Worm (Caenorhabditis elegans): ENCODE measurements around the gene R08C7.12.

Gene R08C7.12

DNA sequence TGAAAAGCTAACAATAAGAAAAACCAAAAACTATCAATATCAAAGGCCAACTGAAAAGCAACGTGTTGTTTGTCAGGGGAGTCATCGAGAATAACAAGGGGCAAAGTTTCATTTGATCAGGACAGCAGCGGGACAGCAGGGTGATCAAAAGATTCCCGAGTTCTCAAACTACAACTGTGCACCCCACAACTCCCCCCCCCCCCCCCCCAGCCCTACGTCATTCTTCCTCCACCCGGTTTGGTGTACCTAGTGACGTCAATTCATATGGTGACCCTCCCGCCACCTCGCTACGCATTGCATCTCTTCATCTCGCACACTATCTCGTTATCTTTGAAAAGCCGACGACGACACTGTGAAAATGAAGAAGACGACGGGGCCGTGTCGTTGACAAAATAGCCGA lies 24.2 kb downstream of the R08C7.12 start:
- TF ChIP-seq elt-2 (tag; optimal IDR thresholded peaks at IDR 0.05) (peak; percentile 4), lsy-12 (tag; optimal IDR thresholded peaks at IDR 0.05) (peak; percentile 19), ama-1 (optimal IDR thresholded peaks at IDR 0.05) (peak; percentile 83), skn-1 (tag; optimal IDR thresholded peaks at IDR 0.05) (no peak), nhr-23 (tag; optimal IDR thresholded peaks at IDR 0.05) (peak; percentile 12), daf-12 (tag; optimal IDR thresholded peaks at IDR 0.05) (no peak), nhr-25 (tag; optimal IDR thresholded peaks at IDR 0.05) (peak; percentile 14)

ce11 chrIV:4475362-4476086 lies 26.0 kb downstream of the R08C7.12 start:
- TF ChIP-seq ztf-4 (tag; optimal IDR thresholded peaks at IDR 0.05), result peak; percentile 14
- peak; percentile 58 for TF ChIP-seq pha-4 (tag; optimal IDR thresholded peaks at IDR 0.05)
- no peak for TF ChIP-seq nhr-76 (tag; optimal IDR thresholded peaks at IDR 0.05)
- peak; percentile 40 for TF ChIP-seq pqm-1 (tag; optimal IDR thresholded peaks at IDR 0.05)
- no peak for TF ChIP-seq eor-1 (tag; optimal IDR thresholded peaks at IDR 0.05)
- peak; percentile 3 for TF ChIP-seq ama-1 (optimal IDR thresholded peaks at IDR 0.05)
- no peak for TF ChIP-seq mml-1 (tag; optimal IDR thresholded peaks at IDR 0.05)
- TF ChIP-seq nhr-11 (tag; optimal IDR thresholded peaks at IDR 0.05), result no peak
- peak; percentile 72 for TF ChIP-seq elt-2 (tag; optimal IDR thresholded peaks at IDR 0.05)
- no peak for TF ChIP-seq ceh-9 (tag; optimal IDR thresholded peaks at IDR 0.05)
- TF ChIP-seq sea-2 (GFP tag; optimal IDR thresholded peaks at IDR 0.05), result no peak
- no peak for TF ChIP-seq lin-39 (tag; optimal IDR thresholded peaks at IDR 0.05)

- peak; percentile 41 for TF ChIP-seq pqm-1 (tag; optimal IDR thresholded peaks at IDR 0.05)
- peak; percentile 64 for TF ChIP-seq nfya-1 (tag; optimal IDR thresholded peaks at IDR 0.05; ENCODE audit: insufficient read depth)
- no peak for TF ChIP-seq daf-12 (tag; optimal IDR thresholded peaks at IDR 0.05)
- no peak for TF ChIP-seq mml-1 (tag; optimal IDR thresholded peaks at IDR 0.05)
- peak; percentile 59 for TF ChIP-seq elt-2 (tag; optimal IDR thresholded peaks at IDR 0.05)
- TF ChIP-seq mdl-1 (tag; optimal IDR thresholded peaks at IDR 0.05), result peak; percentile 63
- TF ChIP-seq nhr-28 (tag; optimal IDR thresholded peaks at IDR 0.05), result no peak
- no peak for TF ChIP-seq nhr-237 (tag; optimal IDR thresholded peaks at IDR 0.05)
- TF ChIP-seq nhr-43 (tag; optimal IDR thresholded peaks at IDR 0.05; ENCODE audit: poor library complexity, severe bottlenecking), result no peak
- no peak for TF ChIP-seq R02D3.7 (tag; optimal IDR thresholded peaks at IDR 0.05)
- no peak for TF ChIP-seq fkh-2 (tag; optimal IDR thresholded peaks at IDR 0.05)
- TF ChIP-seq ceh-16 (tag; optimal IDR thresholded peaks at IDR 0.05), result no peak
- TF ChIP-seq fkh-10 (GFP tag; optimal IDR thresholded peaks at IDR 0.05), result no peak
- no peak for TF ChIP-seq egl-27 (tag; optimal IDR thresholded peaks at IDR 0.05)
- TF ChIP-seq ceh-9 (tag; optimal IDR thresholded peaks at IDR 0.05), result no peak
- no peak for TF ChIP-seq skn-1 (tag; optimal IDR thresholded peaks at IDR 0.05)
- TF ChIP-seq hmg-11 (tag; optimal IDR thresholded peaks at IDR 0.05), result no peak
- no peak for TF ChIP-seq nhr-23 (tag; optimal IDR thresholded peaks at IDR 0.05)
- TF ChIP-seq lin-39 (tag; optimal IDR thresholded peaks at IDR 0.05), result peak; percentile 71
- no peak for TF ChIP-seq nhr-67 (tag; optimal IDR thresholded peaks at IDR 0.05)
- TF ChIP-seq nhr-25 (tag; optimal IDR thresholded peaks at IDR 0.05), result peak; percentile 46
- TF ChIP-seq lsy-12 (tag; optimal IDR thresholded peaks at IDR 0.05), result peak; percentile 33
- no peak for TF ChIP-seq fos-1 (tag; optimal IDR thresholded peaks at IDR 0.05)
- no peak for TF ChIP-seq elt-1 (tag; optimal IDR thresholded peaks at IDR 0.05)
- no peak for TF ChIP-seq nhr-12 (tag; optimal IDR thresholded peaks at IDR 0.05)
- no peak for TF ChIP-seq elt-3 (tag; optimal IDR thresholded peaks at IDR 0.05)
- TF ChIP-seq ceh-28 (tag; optimal IDR thresholded peaks at IDR 0.05), result no peak
- TF ChIP-seq nhr-77 (tag; optimal IDR thresholded peaks at IDR 0.05), result no peak
- no peak for TF ChIP-seq tbx-2 (tag; optimal IDR thresholded peaks at IDR 0.05)
- TF ChIP-seq nhr-11 (tag; optimal IDR thresholded peaks at IDR 0.05), result no peak
- no peak for TF ChIP-seq unc-39 (tag; optimal IDR thresholded peaks at IDR 0.05)
- no peak for TF ChIP-seq ztf-11 (tag; optimal IDR thresholded peaks at IDR 0.05)
- TF ChIP-seq ceh-82 (tag; optimal IDR thresholded peaks at IDR 0.05), result no peak
- no peak for TF ChIP-seq jun-1 (tag; optimal IDR thresholded peaks at IDR 0.05)
- peak; percentile 54 for TF ChIP-seq pha-4 (tag; optimal IDR thresholded peaks at IDR 0.05)
- TF ChIP-seq eor-1 (tag; optimal IDR thresholded peaks at IDR 0.05), result no peak
- TF ChIP-seq snpc-4 (tag; optimal IDR thresholded peaks at IDR 0.05), result no peak
- TF ChIP-seq aly-2 (tag; optimal IDR thresholded peaks at IDR 0.05), result no peak
- no peak for TF ChIP-seq ZK546.5 (tag; optimal IDR thresholded peaks at IDR 0.05)
- TF ChIP-seq lin-15B (tag; optimal IDR thresholded peaks at IDR 0.05), result peak; percentile 13
- no peak for TF ChIP-seq unc-62 (GFP tag; optimal IDR thresholded peaks at IDR 0.05)
- TF ChIP-seq ama-1 (optimal IDR thresholded peaks at IDR 0.05), result peak; percentile 70
- TF ChIP-seq sea-2 (GFP tag; optimal IDR thresholded peaks at IDR 0.05), result no peak
- no peak for TF ChIP-seq nhr-76 (tag; optimal IDR thresholded peaks at IDR 0.05)
- no peak for TF ChIP-seq egl-5 (tag; optimal IDR thresholded peaks at IDR 0.05)
- TF ChIP-seq ztf-4 (tag; optimal IDR thresholded peaks at IDR 0.05), result no peak
- TF ChIP-seq zag-1 (tag; optimal IDR thresholded peaks at IDR 0.05), result no peak
Measured at ce11 chrIV:4477009-4477471, 27.5 kb downstream of the R08C7.12 start, which contains the start of gene M01H9.3. Gene M01H9.3, minus strand, starts transcription at chrIV:4477059.

Measured in whole organism, L3 larva.